Worm (Caenorhabditis elegans): ENCODE measurements around the gene csq-1.
A peak's percentile ranks its signal among the peaks of the same experiment; 100 is the strongest.

The csq-1 gene

DNA sequence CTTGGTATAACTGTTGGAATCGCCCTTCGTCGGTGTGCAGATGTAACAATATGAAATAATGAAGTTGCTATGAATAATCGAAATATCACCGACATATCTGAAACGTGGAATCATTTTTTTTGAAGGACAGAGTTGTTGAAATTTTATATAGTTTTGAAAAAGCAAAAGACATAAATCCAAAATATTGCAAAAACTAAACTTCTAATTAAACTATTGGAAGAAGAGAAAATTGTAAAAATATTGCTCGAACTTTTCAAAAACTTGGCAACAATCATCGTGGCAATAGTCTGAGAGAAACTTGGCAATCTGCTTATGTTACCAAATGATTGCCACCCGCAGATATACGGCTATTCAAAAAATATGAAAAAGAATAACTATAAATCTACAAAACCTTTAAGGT is 39.3 kb upstream of the csq-1 start, which contains the start of gene F54E4.4:
Gene F54E4.4, minus strand, starts transcription at position 101 of the 400 bp plus-strand sequence.
- TF ChIP-seq mab-5 (tag; optimal IDR thresholded peaks at IDR 0.05), result no peak
- no peak for TF ChIP-seq dmd-4 (tag; optimal IDR thresholded peaks at IDR 0.05)
- TF ChIP-seq lsy-2 (tag; optimal IDR thresholded peaks at IDR 0.05), result no peak
- no peak for TF ChIP-seq sem-4 (tag; optimal IDR thresholded peaks at IDR 0.05)
- no peak for TF ChIP-seq ztf-11 (tag; optimal IDR thresholded peaks at IDR 0.05)
- TF ChIP-seq peb-1 (tag; optimal IDR thresholded peaks at IDR 0.05), result no peak
- no peak for TF ChIP-seq fos-1 (tag; optimal IDR thresholded peaks at IDR 0.05)
- no peak for TF ChIP-seq unc-62 (GFP tag; optimal IDR thresholded peaks at IDR 0.05)
- TF ChIP-seq nhr-129 (tag; optimal IDR thresholded peaks at IDR 0.05), result no peak
- TF ChIP-seq Y55F3AM.14 (GFP tag; optimal IDR thresholded peaks at IDR 0.05), result no peak
- TF ChIP-seq blmp-1 (tag; optimal IDR thresholded peaks at IDR 0.05; ENCODE audit: insufficient read depth), result no peak
- no peak for TF ChIP-seq sma-9 (GFP tag; optimal IDR thresholded peaks at IDR 0.05)
- TF ChIP-seq sma-9 (tag; optimal IDR thresholded peaks at IDR 0.05), result no peak
- TF ChIP-seq lin-13 (GFP tag; optimal IDR thresholded peaks at IDR 0.05), result no peak
- no peak for TF ChIP-seq unc-39 (tag; optimal IDR thresholded peaks at IDR 0.05)
- TF ChIP-seq unc-55 (GFP tag; optimal IDR thresholded peaks at IDR 0.05), result no peak

DNA sequence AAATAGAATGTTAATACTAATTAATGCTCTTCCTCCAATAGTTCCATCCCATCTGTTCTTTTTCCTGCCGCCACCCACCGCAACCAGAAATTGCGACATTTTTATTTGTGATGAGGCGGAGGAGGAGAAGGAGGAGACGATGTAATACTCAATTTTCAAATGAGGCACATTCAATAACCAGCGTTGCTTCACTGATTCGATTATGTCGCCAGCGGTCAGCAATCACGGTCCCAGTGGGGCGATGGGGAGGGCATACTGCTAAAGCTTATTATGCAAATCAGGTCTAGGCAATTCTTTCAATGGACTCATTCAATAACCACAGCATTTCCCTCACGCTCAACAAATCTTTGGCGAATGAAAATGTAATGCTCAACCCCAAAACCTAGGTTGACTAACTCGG is 35.5 kb upstream of the csq-1 start:
- peak; percentile 24 for TF ChIP-seq F13H6.1 (tag; optimal IDR thresholded peaks at IDR 0.05)
- no peak for TF ChIP-seq unc-62 (GFP tag; optimal IDR thresholded peaks at IDR 0.05)
- TF ChIP-seq ztf-11 (tag; optimal IDR thresholded peaks at IDR 0.05), result no peak
- TF ChIP-seq mab-5 (tag; optimal IDR thresholded peaks at IDR 0.05), result no peak
- TF ChIP-seq sma-9 (GFP tag; optimal IDR thresholded peaks at IDR 0.05), result no peak
- TF ChIP-seq sma-9 (tag; optimal IDR thresholded peaks at IDR 0.05), result no peak
- no peak for TF ChIP-seq mdl-1 (tag; optimal IDR thresholded peaks at IDR 0.05)
- TF ChIP-seq sma-3 (GFP tag; optimal IDR thresholded peaks at IDR 0.05), result no peak
- TF ChIP-seq lin-13 (GFP tag; optimal IDR thresholded peaks at IDR 0.05), result no peak

DNA sequence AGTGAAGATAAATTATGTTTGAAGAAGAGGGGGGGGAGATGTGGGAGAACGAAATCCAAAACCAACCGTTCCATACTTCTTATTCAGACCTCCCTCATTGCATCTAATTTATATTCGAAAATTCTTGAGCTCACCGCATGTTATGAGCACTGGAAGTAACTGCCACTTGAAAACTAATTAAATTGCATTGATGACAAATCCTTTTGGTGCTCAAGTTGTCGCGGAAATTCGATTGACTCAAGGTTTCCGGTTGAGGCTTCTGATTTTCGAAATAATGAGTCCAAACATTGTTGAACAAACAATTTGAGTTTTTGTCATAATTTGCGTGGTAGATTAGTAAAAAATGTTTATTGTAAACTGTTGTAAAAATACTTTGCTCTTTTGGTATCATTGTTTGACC is 32.6 kb upstream of the csq-1 start:
- TF ChIP-seq peb-1 (tag; optimal IDR thresholded peaks at IDR 0.05) (no peak), nhr-77 (tag; optimal IDR thresholded peaks at IDR 0.05) (no peak), mdl-1 (tag; optimal IDR thresholded peaks at IDR 0.05) (no peak), zag-1 (tag; optimal IDR thresholded peaks at IDR 0.05) (no peak), lin-39 (tag; optimal IDR thresholded peaks at IDR 0.05) (no peak)

DNA sequence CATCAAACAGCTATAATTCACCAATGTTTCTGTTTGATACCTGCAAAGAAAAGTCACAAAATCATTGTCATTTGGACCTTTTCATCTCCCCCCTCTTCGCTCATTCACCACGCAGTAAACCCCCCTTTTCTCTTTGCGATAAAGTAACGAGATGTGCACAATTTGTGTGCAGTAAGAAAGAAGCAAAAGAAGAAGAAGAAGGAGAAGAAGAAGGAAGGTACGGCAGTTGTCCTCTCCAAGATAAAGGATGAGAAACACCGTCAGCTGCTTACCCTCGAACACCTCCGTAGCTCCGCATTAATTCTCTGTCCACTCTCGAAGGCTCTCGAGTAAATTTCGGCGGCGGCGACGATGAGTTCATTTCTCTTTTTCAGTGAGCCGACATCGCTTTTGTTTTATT is 31.2 kb upstream of the csq-1 start:
- TF ChIP-seq sma-3 (GFP tag; optimal IDR thresholded peaks at IDR 0.05) (no peak), skn-1 (tag; optimal IDR thresholded peaks at IDR 0.05) (no peak), nhr-129 (tag; optimal IDR thresholded peaks at IDR 0.05) (peak; percentile 58), nhr-237 (tag; optimal IDR thresholded peaks at IDR 0.05) (no peak), nhr-25 (tag; optimal IDR thresholded peaks at IDR 0.05) (no peak), mdl-1 (tag; optimal IDR thresholded peaks at IDR 0.05) (no peak), ZK546.5 (tag; optimal IDR thresholded peaks at IDR 0.05) (no peak), F13H6.1 (tag; optimal IDR thresholded peaks at IDR 0.05) (peak; percentile 63), egl-27 (tag; optimal IDR thresholded peaks at IDR 0.05) (no peak), crh-2 (tag; optimal IDR thresholded peaks at IDR 0.05) (no peak), zag-1 (tag; optimal IDR thresholded peaks at IDR 0.05) (no peak), ztf-11 (tag; optimal IDR thresholded peaks at IDR 0.05) (no peak), mbf-1 (tag; optimal IDR thresholded peaks at IDR 0.05) (no peak), elt-1 (tag; optimal IDR thresholded peaks at IDR 0.05) (no peak), sma-9 (GFP tag; optimal IDR thresholded peaks at IDR 0.05) (peak; percentile 27), sma-9 (tag; optimal IDR thresholded peaks at IDR 0.05) (no peak)

DNA sequence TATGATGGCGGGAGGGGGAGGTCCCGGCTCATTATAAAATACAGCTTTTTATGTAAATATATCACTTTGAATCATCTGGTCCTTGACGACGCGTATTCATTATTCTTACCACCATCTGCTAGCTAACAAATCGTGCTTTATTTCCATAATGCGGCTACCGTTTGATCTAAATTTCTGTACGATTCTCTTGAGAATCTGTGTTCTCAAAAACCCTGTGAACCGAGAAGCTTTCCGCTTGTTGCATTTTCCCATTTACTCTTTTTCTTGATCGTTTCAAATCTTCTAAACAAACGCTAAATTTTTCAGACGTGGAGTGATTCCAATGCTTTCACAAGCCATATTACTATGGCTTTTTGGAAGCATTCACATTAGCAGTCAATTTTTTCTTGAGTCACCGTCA is 30.0 kb upstream of the csq-1 start, which contains the start of gene syg-2:
Gene syg-2, plus strand, starts transcription at position 301 of the 400 bp plus-strand sequence.
- TF ChIP-seq nhr-10 (tag; optimal IDR thresholded peaks at IDR 0.05) (no peak), lin-11 (tag; optimal IDR thresholded peaks at IDR 0.05) (no peak), elt-3 (tag; optimal IDR thresholded peaks at IDR 0.05) (no peak), nhr-237 (tag; optimal IDR thresholded peaks at IDR 0.05) (no peak), R02D3.7 (tag; optimal IDR thresholded peaks at IDR 0.05) (no peak), ztf-1 (GFP tag; conservative IDR thresholded peaks at IDR 0.05) (no peak), unc-62 (GFP tag; optimal IDR thresholded peaks at IDR 0.05) (no peak), elt-1 (tag; optimal IDR thresholded peaks at IDR 0.05) (no peak), nhr-6 (tag; optimal IDR thresholded peaks at IDR 0.05) (no peak)

Data from whole organism, L2 larva.